Worm (Caenorhabditis elegans) whole organism, midembryonic: ENCODE measurements around the gene C53A5.9.

Source experiments
- klf-2 ChIP-seq: fragments of 200-800 bp; sonication (Bioruptor generic); conservative IDR thresholded peaks from 2 replicates; pipeline ENCODE4 v1.3.6; 2022; ENCODE audit warnings: missing genetic modification reagents, missing genetic modification characterization, missing compliant biosample characterization
- ref-1 ChIP-seq: fragments of 200-800 bp; sonication (Bioruptor generic); conservative IDR thresholded peaks from 2 replicates; pipeline ENCODE4 v1.3.6; 2022; ENCODE audit warnings: missing genetic modification reagents, missing genetic modification characterization, missing compliant biosample characterization
- tab-1 ChIP-seq: fragments of 200-800 bp; sonication (Bioruptor generic); IDR thresholded peaks from 2 replicates; pipeline ENCODE4 v1.3.6; 2022; ENCODE audit warnings: missing genetic modification characterization, missing compliant biosample characterization

DNA sequence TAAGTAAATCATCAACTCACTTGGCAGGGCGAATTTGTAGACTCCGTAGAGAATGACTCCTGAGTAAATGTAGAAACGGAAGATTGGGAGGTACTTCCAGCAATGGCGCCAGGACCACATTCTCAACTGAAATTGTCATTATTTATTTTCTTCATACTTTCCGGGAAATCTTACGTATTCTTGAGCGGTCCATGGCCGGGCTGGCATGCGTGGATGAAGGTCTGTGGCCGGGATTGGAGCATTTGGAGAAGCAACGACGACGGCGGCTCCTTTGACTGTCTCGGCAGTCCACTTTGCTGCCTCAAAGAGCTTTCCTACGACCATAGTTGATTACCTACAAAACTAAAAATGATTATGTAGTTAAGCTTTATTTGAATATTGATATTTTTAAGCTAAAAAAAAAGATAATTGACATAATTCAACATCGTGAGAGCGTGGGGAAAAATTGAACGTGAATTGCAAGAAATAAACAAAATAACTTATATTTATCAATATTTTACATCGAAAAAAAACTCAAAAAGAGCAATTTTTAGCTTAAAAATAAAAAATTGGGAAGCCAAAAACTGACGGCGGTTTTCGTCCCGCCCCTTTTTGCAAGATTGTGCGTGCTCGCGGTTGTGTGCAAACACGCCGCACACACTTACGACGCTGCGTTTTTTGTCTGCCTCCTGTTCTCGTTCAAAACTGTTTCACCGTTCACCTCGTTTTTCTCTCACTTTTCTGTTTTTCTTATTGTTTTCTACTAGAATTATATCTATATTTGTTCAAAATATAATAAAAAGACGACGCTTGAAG is 34.7 kb downstream of the C53A5.9 start, which contains the start of gene ril-1:
- TF ChIP-seq ref-1 (no peak), klf-2 (no peak), tab-1 (GFP tag; lab: Robert Waterston, UW) (0 out of 2 replicates have a peak, but pooled peaks have one; percentile 16)
